Worm (Caenorhabditis elegans) whole organism, mixed stage, embryonic: Measurements from ENCODE around the gene vit-1.

ENCODE experiments used
- bed-3 ChIP-seq: fragments of 200-800 bp; sonication (Bioruptor generic); optimal IDR thresholded peaks from 3 replicates; lab custom pipeline; 2018; ENCODE audit warnings: mild to moderate bottlenecking, missing genetic modification characterization, moderate library complexity, missing compliant biosample characterization
- blmp-1 ChIP-seq: fragments of 150-350 bp; optimal IDR thresholded peaks from 2 replicates; lab custom pipeline; 2014; ENCODE audit warnings: missing biosample characterization, missing genetic modification characterization
- ceh-39 ChIP-seq: fragments of 150-350 bp; optimal IDR thresholded peaks from 2 replicates; lab custom pipeline; 2014; ENCODE audit warnings: missing biosample characterization, missing genetic modification characterization
- ceh-43 ChIP-seq: fragments of 200-800 bp; sonication (Bioruptor generic); optimal IDR thresholded peaks from 2 replicates; lab custom pipeline; 2018; ENCODE audit warnings: mild to moderate bottlenecking, missing genetic modification characterization, moderate library complexity, missing compliant biosample characterization
- ceh-83 ChIP-seq: fragments of 200-800 bp; sonication (Bioruptor generic); optimal IDR thresholded peaks from 2 replicates; lab custom pipeline; 2018; ENCODE audit warnings: mild to moderate bottlenecking, missing genetic modification characterization, missing compliant biosample characterization
- ces-1 ChIP-seq: fragments of 150-350 bp; optimal IDR thresholded peaks from 2 replicates; lab custom pipeline; 2014; ENCODE audit warnings: missing biosample characterization, missing genetic modification reagents, missing genetic modification characterization
- cnd-1 ChIP-seq: fragments of 200-800 bp; sonication (Bioruptor generic); optimal IDR thresholded peaks from 2 replicates; lab custom pipeline; 2018; ENCODE audit warnings: mild to moderate bottlenecking, missing genetic modification characterization, missing compliant biosample characterization
- drap-1 ChIP-seq: fragments of 200-800 bp; sonication (Bioruptor generic); optimal IDR thresholded peaks from 3 replicates; lab custom pipeline; 2018; ENCODE audit warnings: mild to moderate bottlenecking, missing genetic modification characterization, missing compliant biosample characterization
- elt-1 ChIP-seq: sonication (generic microtip); optimal IDR thresholded peaks from 2 replicates; lab custom pipeline; 2017; ENCODE audit warnings: missing genetic modification characterization, mild to moderate bottlenecking, missing compliant biosample characterization, antibody characterized with exemption, moderate library complexity, borderline replicate concordance; ENCODE audit not compliant: insufficient read depth
- elt-3 ChIP-seq: fragments of 150-350 bp; optimal IDR thresholded peaks from 2 replicates; lab custom pipeline; 2014; ENCODE audit warnings: missing biosample characterization, missing genetic modification characterization
- flh-1 ChIP-seq: fragments of 200-800 bp; sonication (Bioruptor generic); optimal IDR thresholded peaks from 2 replicates; lab custom pipeline; 2018; ENCODE audit warnings: mild to moderate bottlenecking, missing genetic modification characterization, moderate library complexity, missing compliant biosample characterization
- ham-2 ChIP-seq: fragments of 200-800 bp; sonication (Bioruptor generic); optimal IDR thresholded peaks from 2 replicates; lab custom pipeline; 2018; ENCODE audit warnings: mild to moderate bottlenecking, missing genetic modification characterization, missing compliant biosample characterization
- hlh-1 ChIP-seq: fragments of 150-350 bp; optimal IDR thresholded peaks from 2 replicates; lab custom pipeline; 2014; ENCODE audit warnings: missing biosample characterization, missing genetic modification reagents, missing genetic modification characterization
- lin-13 ChIP-seq: fragments of 150-350 bp; optimal IDR thresholded peaks from 2 replicates; lab custom pipeline; 2014; ENCODE audit warnings: missing biosample characterization, missing genetic modification characterization
- lin-32 ChIP-seq: fragments of 200-800 bp; sonication (Bioruptor generic); optimal IDR thresholded peaks from 2 replicates; lab custom pipeline; 2018; ENCODE audit warnings: mild to moderate bottlenecking, missing genetic modification characterization, missing compliant biosample characterization
- lsy-2 ChIP-seq: fragments of 150-350 bp; optimal IDR thresholded peaks from 2 replicates; lab custom pipeline; 2014; ENCODE audit warnings: missing biosample characterization, missing genetic modification characterization
- mep-1 ChIP-seq: fragments of 150-350 bp; optimal IDR thresholded peaks from 2 replicates; lab custom pipeline; 2017; ENCODE audit warnings: missing biosample characterization, missing genetic modification reagents, missing genetic modification characterization, inconsistent platforms
- mls-2 ChIP-seq: sonication (generic microtip); optimal IDR thresholded peaks from 2 replicates; lab custom pipeline; 2016; ENCODE audit warnings: mild to moderate bottlenecking, missing genetic modification characterization, moderate library complexity, missing compliant biosample characterization
- nhr-2 ChIP-seq: fragments of 150-350 bp; optimal IDR thresholded peaks from 2 replicates; lab custom pipeline; 2014; ENCODE audit warnings: missing biosample characterization, missing genetic modification characterization
- nhr-237 ChIP-seq: fragments of 150-350 bp; optimal IDR thresholded peaks from 2 replicates; lab custom pipeline; 2014; ENCODE audit warnings: missing biosample characterization, missing genetic modification characterization
- nhr-28 ChIP-seq: fragments of 150-350 bp; optimal IDR thresholded peaks from 2 replicates; lab custom pipeline; 2014; ENCODE audit warnings: missing biosample characterization, missing genetic modification characterization
- nhr-76 ChIP-seq: sonication (generic microtip); optimal IDR thresholded peaks from 2 replicates; lab custom pipeline; 2017; ENCODE audit warnings: missing biosample characterization, missing genetic modification characterization
- pha-4 ChIP-seq: fragments of 150-350 bp; optimal IDR thresholded peaks from 2 replicates; lab custom pipeline; 2018; ENCODE audit warnings: missing biosample characterization, missing genetic modification reagents, missing genetic modification characterization
- sem-2 ChIP-seq: fragments of 200-800 bp; sonication (Bioruptor generic); optimal IDR thresholded peaks from 2 replicates; lab custom pipeline; 2018; ENCODE audit warnings: mild to moderate bottlenecking, missing genetic modification characterization, missing compliant biosample characterization
- snpc-4 ChIP-seq: fragments of 150-350 bp; optimal IDR thresholded peaks from 2 replicates; lab custom pipeline; 2014; ENCODE audit warnings: missing biosample characterization, missing genetic modification characterization
- sptf-1 ChIP-seq: sonication (generic microtip); optimal IDR thresholded peaks from 2 replicates; lab custom pipeline; 2017; ENCODE audit warnings: mild to moderate bottlenecking, missing genetic modification characterization, moderate library complexity, missing compliant biosample characterization
- unc-120 ChIP-seq: sonication (generic microtip); optimal IDR thresholded peaks from 2 replicates; lab custom pipeline; 2017; ENCODE audit warnings: missing genetic modification characterization, missing compliant biosample characterization; ENCODE audit not compliant: poor library complexity, severe bottlenecking
- unc-39 ChIP-seq: fragments of 150-350 bp; optimal IDR thresholded peaks from 2 replicates; lab custom pipeline; 2014; ENCODE audit warnings: missing biosample characterization, missing genetic modification characterization
- unc-62 ChIP-seq: fragments of 150-350 bp; optimal IDR thresholded peaks from 2 replicates; lab custom pipeline; 2014; ENCODE audit warnings: missing biosample characterization, missing genetic modification reagents, missing genetic modification characterization
- ztf-11 ChIP-seq: fragments of 150-350 bp; optimal IDR thresholded peaks from 2 replicates; lab custom pipeline; 2014; ENCODE audit warnings: missing biosample characterization, missing genetic modification characterization

The vit-1 gene

ce11 chrX:7725615-7726014 lies 2.1 kb upstream of the vit-1 start, which contains the start of gene spp-14:
spp-14 (plus strand) TSS chrX:7725979.
- TF ChIP-seq ceh-39 (tag; lab: Kevin White, UChicago) (no peak), sptf-1 (tag; lab: Kevin White, UChicago) (no peak), elt-3 (tag; lab: Kevin White, UChicago) (no peak), hlh-1 (tag; lab: Kevin White, UChicago) (no peak)

- TF ChIP-seq mls-2 (no peak), ztf-11 (tag; lab: Kevin White, UChicago) (no peak), nhr-2 (tag; lab: Kevin White, UChicago) (no peak), nhr-237 (tag; lab: Kevin White, UChicago) (no peak), ces-1 (no peak), lsy-2 (tag; lab: Kevin White, UChicago) (no peak), snpc-4 (tag; lab: Kevin White, UChicago) (no peak), ceh-43 (GFP tag; lab: Kevin White, UChicago) (no peak), hlh-1 (tag; lab: Kevin White, UChicago) (no peak), lin-13 (no peak), unc-120 (tag; lab: Kevin White, UChicago) (no peak), unc-39 (no peak), lin-32 (no peak), sptf-1 (tag; lab: Kevin White, UChicago) (no peak), flh-1 (GFP tag; lab: Kevin White, UChicago) (no peak), ceh-39 (tag; lab: Kevin White, UChicago) (no peak), sem-2 (GFP tag; lab: Kevin White, UChicago) (no peak), drap-1 (GFP tag; lab: Kevin White, UChicago) (no peak), nhr-28 (tag; lab: Kevin White, UChicago) (no peak), nhr-76 (tag; lab: Kevin White, UChicago) (no peak)
- TF ChIP-seq, all 35 proteins: peak for 0
Observed at ce11 chrX:7726351-7726750, 1.3 kb upstream of the vit-1 start.

DNA sequence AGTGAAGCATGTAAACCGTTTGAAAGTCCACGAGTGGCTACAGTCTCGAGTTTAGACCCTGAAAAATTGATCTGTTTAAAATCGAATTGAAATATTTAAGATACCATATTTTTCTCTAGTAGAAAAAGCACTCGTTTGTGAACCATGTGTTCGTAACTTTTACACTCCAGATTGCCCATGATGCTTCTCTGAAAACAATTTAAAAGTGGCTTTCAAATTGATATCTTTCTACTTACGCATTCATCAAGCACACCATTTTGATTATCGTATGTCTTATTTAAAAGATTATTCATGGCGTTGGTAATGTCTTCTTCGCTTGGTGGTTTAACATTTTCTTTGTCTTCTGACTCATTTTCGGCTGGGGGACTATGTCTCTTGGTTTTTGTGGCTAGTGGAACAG lies 5.9 kb downstream of the vit-1 start:
- no peak for TF ChIP-seq lsy-2 (tag; lab: Kevin White, UChicago)
- no peak for TF ChIP-seq ceh-39 (tag; lab: Kevin White, UChicago)
- no peak for TF ChIP-seq lin-13
- no peak for TF ChIP-seq blmp-1 (tag; lab: Kevin White, UChicago)
- no peak for TF ChIP-seq snpc-4 (tag; lab: Kevin White, UChicago)
- no peak for TF ChIP-seq nhr-237 (tag; lab: Kevin White, UChicago)
- TF ChIP-seq flh-1 (GFP tag; lab: Kevin White, UChicago): no peak
- TF ChIP-seq bed-3: no peak
- no peak for TF ChIP-seq elt-1 (tag; lab: Kevin White, UChicago)
- no peak for TF ChIP-seq mep-1
- TF ChIP-seq sptf-1 (tag; lab: Kevin White, UChicago): no peak
- TF ChIP-seq ces-1: no peak
- no peak for TF ChIP-seq unc-120 (tag; lab: Kevin White, UChicago)
- TF ChIP-seq sem-2 (GFP tag; lab: Kevin White, UChicago): no peak
- no peak for TF ChIP-seq mls-2
- TF ChIP-seq, all 35 proteins: peak for 0

DNA sequence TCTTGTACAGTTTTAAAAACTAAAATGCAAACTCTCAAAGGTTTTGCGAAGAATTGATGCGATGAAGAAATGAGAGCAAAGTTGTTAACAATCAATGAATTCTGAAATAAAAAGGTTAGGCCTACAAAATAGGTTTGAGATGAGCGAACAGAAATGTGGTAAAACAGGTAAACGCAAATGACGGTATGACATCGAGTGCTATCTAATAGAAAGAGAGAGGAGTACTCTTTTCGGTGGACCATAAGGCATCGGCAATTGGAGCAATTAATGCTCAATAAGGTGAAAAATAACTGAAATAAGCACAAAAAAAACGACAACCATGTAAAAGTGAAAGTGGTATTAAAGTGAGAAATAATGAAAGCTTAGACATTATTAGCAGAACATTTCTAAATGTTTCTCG lies 8.5 kb downstream of the vit-1 start, which contains the start of gene set-12:
Gene set-12, minus strand, starts transcription at position 101 of the 400 bp plus-strand sequence.
- TF ChIP-seq hlh-1 (tag; lab: Kevin White, UChicago) (no peak), cnd-1 (tag; lab: Kevin White, UChicago) (no peak), pha-4 (tag; lab: Kevin White, UChicago) (no peak), unc-62 (GFP tag; lab: Kevin White, UChicago) (no peak), drap-1 (GFP tag; lab: Kevin White, UChicago) (no peak), sptf-1 (tag; lab: Kevin White, UChicago) (no peak), lin-13 (no peak)

- TF ChIP-seq blmp-1 (tag; lab: Kevin White, UChicago) (no peak), hlh-1 (tag; lab: Kevin White, UChicago) (no peak), ham-2 (GFP tag; lab: Kevin White, UChicago) (no peak), unc-39 (no peak), ceh-39 (tag; lab: Kevin White, UChicago) (no peak), sptf-1 (tag; lab: Kevin White, UChicago) (no peak), cnd-1 (tag; lab: Kevin White, UChicago) (no peak), ceh-83 (no peak), nhr-237 (tag; lab: Kevin White, UChicago) (no peak), unc-120 (tag; lab: Kevin White, UChicago) (no peak), elt-1 (tag; lab: Kevin White, UChicago) (no peak), ceh-43 (GFP tag; lab: Kevin White, UChicago) (no peak)
- TF ChIP-seq, all 35 proteins: peak for 0
Observed at ce11 chrX:7739353-7739752, 11.7 kb downstream of the vit-1 start, which contains the start of gene K09F5.1. K09F5.1 (plus strand) TSS chrX:7739653.
